Worm (Caenorhabditis elegans): ENCODE data around the gene C56E10.3.

- TF ChIP-seq skn-1 (tag; optimal IDR thresholded peaks at IDR 0.05) = no peak
- no peak for TF ChIP-seq ceh-8 (GFP tag; optimal IDR thresholded peaks at IDR 0.05)
- TF ChIP-seq nhr-28 (tag; optimal IDR thresholded peaks at IDR 0.05) = no peak
- TF ChIP-seq zag-1 (tag; optimal IDR thresholded peaks at IDR 0.05) = no peak
- TF ChIP-seq lin-15B (tag; optimal IDR thresholded peaks at IDR 0.05) = no peak
- TF ChIP-seq nhr-84 (tag; optimal IDR thresholded peaks at IDR 0.05) = no peak
- TF ChIP-seq tlp-1 (tag; optimal IDR thresholded peaks at IDR 0.05) = no peak
- no peak for TF ChIP-seq lsy-2 (tag; optimal IDR thresholded peaks at IDR 0.05)
- TF ChIP-seq nhr-85 (tag) = no peak
- no peak for TF ChIP-seq mef-2 (tag; optimal IDR thresholded peaks at IDR 0.05)
- no peak for TF ChIP-seq unc-62 (GFP tag; optimal IDR thresholded peaks at IDR 0.05)
- TF ChIP-seq fos-1 (tag; optimal IDR thresholded peaks at IDR 0.05) = no peak
- TF ChIP-seq nhr-237 (tag; optimal IDR thresholded peaks at IDR 0.05) = no peak
Measured at ce11 chrX:6689985-6690384, 44.5 kb downstream of the C56E10.3 start, which contains the start of gene F38B6.6.
